Worm (Caenorhabditis elegans) whole organism, L2 larva: ENCODE data around the gene ell-1.

Source experiments
- C34F6.9 ChIP-seq: fragments of 150-350 bp; optimal IDR thresholded peaks from 2 replicates; lab custom pipeline; 2014; ENCODE audit warnings: missing biosample characterization, missing genetic modification characterization
- F13H6.1 ChIP-seq: sonication (generic microtip); optimal IDR thresholded peaks from 2 replicates; lab custom pipeline; 2016; ENCODE audit warnings: missing genetic modification characterization, missing compliant biosample characterization
- Y55F3AM.14 ChIP-seq: fragments of 200-800 bp; sonication (Bioruptor generic); optimal IDR thresholded peaks from 2 replicates; lab custom pipeline; 2018; ENCODE audit warnings: mild to moderate bottlenecking, missing genetic modification characterization, missing compliant biosample characterization
- ZK546.5 ChIP-seq: sonication (generic microtip); optimal IDR thresholded peaks from 2 replicates; lab custom pipeline; 2017; ENCODE audit warnings: missing biosample characterization, missing genetic modification characterization
- alr-1 ChIP-seq: fragments of 150-350 bp; optimal IDR thresholded peaks from 2 replicates; lab custom pipeline; 2014; ENCODE audit warnings: missing biosample characterization, missing genetic modification characterization
- aly-2 ChIP-seq: fragments of 150-350 bp; optimal IDR thresholded peaks from 2 replicates; lab custom pipeline; 2014; ENCODE audit warnings: missing biosample characterization, missing genetic modification characterization
- ama-1 ChIP-seq: fragments of 150-350 bp; optimal IDR thresholded peaks from 2 replicates; lab custom pipeline; 2018; ENCODE audit warnings: inconsistent platforms
- blmp-1 ChIP-seq: sonication (generic microtip); optimal IDR thresholded peaks from 2 replicates; lab custom pipeline; 2017; ENCODE audit warnings: missing genetic modification characterization, mild to moderate bottlenecking, missing compliant biosample characterization, antibody characterized with exemption, moderate library complexity; ENCODE audit not compliant: insufficient read depth
- ceh-16 ChIP-seq: fragments of 150-350 bp; optimal IDR thresholded peaks from 2 replicates; lab custom pipeline; 2014; ENCODE audit warnings: missing biosample characterization, missing genetic modification characterization
- ceh-82 ChIP-seq: fragments of 150-350 bp; optimal IDR thresholded peaks from 2 replicates; lab custom pipeline; 2014; ENCODE audit warnings: missing biosample characterization, missing genetic modification characterization
- crh-2 ChIP-seq: sonication (generic microtip); optimal IDR thresholded peaks from 2 replicates; lab custom pipeline; 2017; ENCODE audit warnings: missing biosample characterization, missing genetic modification characterization
- dmd-4 ChIP-seq: sonication (generic microtip); optimal IDR thresholded peaks from 2 replicates; lab custom pipeline; 2017; ENCODE audit warnings: missing biosample characterization, missing genetic modification characterization
- egl-27 ChIP-seq: sonication (generic microtip); optimal IDR thresholded peaks from 3 replicates; lab custom pipeline; 2017; ENCODE audit warnings: missing biosample characterization, missing genetic modification reagents, missing genetic modification characterization
- elt-1 ChIP-seq: fragments of 150-350 bp; optimal IDR thresholded peaks from 2 replicates; lab custom pipeline; 2014; ENCODE audit warnings: missing biosample characterization, missing genetic modification characterization
- elt-3 ChIP-seq: sonication (generic microtip); optimal IDR thresholded peaks from 2 replicates; lab custom pipeline; 2017; ENCODE audit warnings: missing biosample characterization, missing genetic modification characterization
- fos-1 ChIP-seq: fragments of 150-350 bp; optimal IDR thresholded peaks from 2 replicates; lab custom pipeline; 2014; ENCODE audit warnings: missing biosample characterization, missing genetic modification characterization
- gmeb-1 ChIP-seq: fragments of 150-350 bp; optimal IDR thresholded peaks from 2 replicates; lab custom pipeline; 2014; ENCODE audit warnings: missing biosample characterization, missing genetic modification characterization
- lin-11 ChIP-seq: fragments of 150-350 bp; sonication (generic microtip); optimal IDR thresholded peaks from 2 replicates; lab custom pipeline; 2014; ENCODE audit warnings: missing biosample characterization, missing genetic modification characterization, inconsistent platforms, mixed read lengths
- lin-13 ChIP-seq: fragments of 150-350 bp; optimal IDR thresholded peaks from 2 replicates; lab custom pipeline; 2014; ENCODE audit warnings: missing biosample characterization, missing genetic modification reagents, missing genetic modification characterization
- lin-39 ChIP-seq: fragments of 150-350 bp; optimal IDR thresholded peaks from 2 replicates; lab custom pipeline; 2014; ENCODE audit warnings: missing biosample characterization, missing genetic modification reagents, missing genetic modification characterization
- lsy-2 ChIP-seq, 2 experiments: fragments of 150-350 bp in 1 of 2; sonication (generic microtip) in 1 of 2; optimal IDR thresholded peaks; 2 replicates each; lab custom pipeline; 2014 to 2017; ENCODE audit warnings: missing biosample characterization in 2 of 2, missing genetic modification characterization in 2 of 2
- mab-5 ChIP-seq: fragments of 150-350 bp; optimal IDR thresholded peaks from 2 replicates; lab custom pipeline; 2014; ENCODE audit warnings: missing biosample characterization, missing genetic modification characterization
- mdl-1 ChIP-seq, 2 experiments: fragments of 150-350 bp in 1 of 2; sonication (generic microtip) in 1 of 2; optimal IDR thresholded peaks; 2 replicates each; lab custom pipeline; 2017; ENCODE audit warnings: missing biosample characterization in 2 of 2, missing genetic modification characterization in 2 of 2
- nhr-11 ChIP-seq: fragments of 150-350 bp; optimal IDR thresholded peaks from 2 replicates; lab custom pipeline; 2014; ENCODE audit warnings: missing biosample characterization, missing genetic modification characterization
- nhr-12 ChIP-seq: fragments of 150-350 bp; optimal IDR thresholded peaks from 2 replicates; lab custom pipeline; 2014; ENCODE audit warnings: missing biosample characterization, missing genetic modification characterization
- nhr-129 ChIP-seq: fragments of 150-350 bp; optimal IDR thresholded peaks from 2 replicates; lab custom pipeline; 2014; ENCODE audit warnings: missing biosample characterization, missing genetic modification characterization
- nhr-21 ChIP-seq: fragments of 150-350 bp; optimal IDR thresholded peaks from 2 replicates; lab custom pipeline; 2014; ENCODE audit warnings: missing biosample characterization, missing genetic modification characterization
- nhr-237 ChIP-seq: fragments of 150-350 bp; optimal IDR thresholded peaks from 2 replicates; lab custom pipeline; 2014; ENCODE audit warnings: missing biosample characterization, missing genetic modification characterization
- nhr-25 ChIP-seq: fragments of 150-350 bp; sonication (generic microtip); optimal IDR thresholded peaks from 3 replicates; lab custom pipeline; 2014; ENCODE audit warnings: missing biosample characterization, missing genetic modification characterization
- nhr-6 ChIP-seq: fragments of 150-350 bp; optimal IDR thresholded peaks from 2 replicates; lab custom pipeline; 2014; ENCODE audit warnings: missing biosample characterization, missing genetic modification characterization
- nhr-77 ChIP-seq: fragments of 150-350 bp; optimal IDR thresholded peaks from 2 replicates; lab custom pipeline; 2014; ENCODE audit warnings: missing biosample characterization, missing genetic modification characterization
- peb-1 ChIP-seq: fragments of 150-350 bp; optimal IDR thresholded peaks from 2 replicates; lab custom pipeline; 2014; ENCODE audit warnings: missing biosample characterization, missing genetic modification characterization
- sem-4 ChIP-seq: fragments of 150-350 bp; optimal IDR thresholded peaks from 2 replicates; lab custom pipeline; 2014; ENCODE audit warnings: missing biosample characterization, missing genetic modification reagents, missing genetic modification characterization
- skn-1 ChIP-seq: sonication (generic microtip); optimal IDR thresholded peaks from 2 replicates; lab custom pipeline; 2017; ENCODE audit warnings: missing biosample characterization, missing genetic modification characterization
- sma-3 ChIP-seq: sonication (generic microtip); optimal IDR thresholded peaks from 2 replicates; lab custom pipeline; 2016; ENCODE audit warnings: missing genetic modification reagents, missing genetic modification characterization, missing compliant biosample characterization
- sma-9 ChIP-seq, 2 experiments: fragments of 150-350 bp in 1 of 2; sonication (generic microtip) in 1 of 2; optimal IDR thresholded peaks; 2 replicates each; lab custom pipeline; 2014 to 2016; ENCODE audit warnings: missing genetic modification characterization in 2 of 2, mild to moderate bottlenecking in 1 of 2, missing biosample characterization in 1 of 2, missing compliant biosample characterization in 1 of 2, missing genetic modification reagents in 1 of 2, moderate library complexity in 1 of 2
- snpc-4 ChIP-seq: fragments of 150-350 bp; optimal IDR thresholded peaks from 2 replicates; lab custom pipeline; 2014; ENCODE audit warnings: missing biosample characterization, missing genetic modification characterization
- unc-39 ChIP-seq: fragments of 150-350 bp; optimal IDR thresholded peaks from 2 replicates; lab custom pipeline; 2014; ENCODE audit warnings: missing biosample characterization, missing genetic modification characterization
- unc-55 ChIP-seq: fragments of 150-350 bp; sonication (generic microtip); optimal IDR thresholded peaks from 3 replicates; lab custom pipeline; 2014; ENCODE audit warnings: missing biosample characterization, missing genetic modification reagents, missing genetic modification characterization
- zag-1 ChIP-seq: fragments of 150-350 bp; optimal IDR thresholded peaks from 2 replicates; lab custom pipeline; 2014; ENCODE audit warnings: missing biosample characterization, missing genetic modification characterization
- ztf-1 ChIP-seq: fragments of 200-800 bp; sonication (Bioruptor generic); conservative IDR thresholded peaks from 2 replicates; pipeline ENCODE4 v1.3.6; 2022; ENCODE audit warnings: missing genetic modification characterization, missing compliant biosample characterization
- ztf-11 ChIP-seq: sonication (generic microtip); optimal IDR thresholded peaks from 2 replicates; lab custom pipeline; 2017; ENCODE audit warnings: missing biosample characterization, missing genetic modification characterization
- ztf-4 ChIP-seq: fragments of 150-350 bp; optimal IDR thresholded peaks from 2 replicates; lab custom pipeline; 2014; ENCODE audit warnings: missing biosample characterization, missing genetic modification characterization

ell-1 gene

DNA sequence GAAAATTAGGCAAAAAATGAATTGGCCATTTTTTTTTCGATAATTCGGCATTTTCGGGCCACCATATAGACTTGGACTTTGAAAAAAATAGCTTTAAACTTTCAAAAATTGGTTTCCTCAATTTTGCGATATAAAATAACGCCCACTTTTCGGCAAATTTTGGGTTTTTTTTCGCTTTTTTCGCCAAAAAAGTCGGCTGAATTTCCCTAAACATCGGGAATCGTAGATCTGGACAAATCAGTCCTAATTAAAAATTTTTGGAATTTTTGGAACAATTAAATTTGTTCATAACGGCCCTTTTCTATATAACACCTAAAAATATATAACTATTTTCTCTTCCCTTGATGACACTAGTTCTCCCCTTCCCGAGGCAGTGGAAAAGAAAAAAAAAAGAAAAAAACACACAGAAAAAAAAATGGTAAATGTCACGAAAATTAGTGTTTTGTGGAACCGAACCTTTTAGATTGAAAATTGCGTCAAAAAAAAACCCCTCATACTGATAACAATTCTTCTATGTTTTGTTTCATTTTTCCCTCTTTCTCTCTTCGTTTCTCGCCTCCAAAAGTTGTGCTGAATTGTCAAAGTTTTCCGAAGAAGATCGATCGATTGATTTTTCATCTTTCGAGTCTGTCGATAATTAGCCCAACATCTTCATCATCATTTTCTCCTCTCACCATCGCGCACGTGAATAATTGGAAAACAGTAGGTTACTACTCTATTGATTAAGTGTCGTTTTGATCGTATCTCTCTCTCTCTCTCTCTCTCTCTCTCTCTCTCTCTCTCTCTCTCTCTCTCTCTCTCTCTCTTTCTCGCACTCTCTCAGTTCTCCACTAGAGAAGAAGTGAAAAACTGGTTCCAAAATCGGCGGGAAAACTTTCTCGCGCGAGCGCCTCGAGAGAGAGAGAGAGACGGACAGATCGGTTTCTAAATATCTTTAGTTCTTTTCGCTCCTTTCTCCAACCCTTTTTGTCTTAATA lies 6.4 kb downstream of the ell-1 start, which contains the start of gene Y24D9A.6 (continued):
- TF ChIP-seq crh-2 (tag; lab: Kevin White, UChicago) = peak; percentile 80
- peak; percentile 93 for TF ChIP-seq nhr-21 (tag; lab: Kevin White, UChicago)

DNA sequence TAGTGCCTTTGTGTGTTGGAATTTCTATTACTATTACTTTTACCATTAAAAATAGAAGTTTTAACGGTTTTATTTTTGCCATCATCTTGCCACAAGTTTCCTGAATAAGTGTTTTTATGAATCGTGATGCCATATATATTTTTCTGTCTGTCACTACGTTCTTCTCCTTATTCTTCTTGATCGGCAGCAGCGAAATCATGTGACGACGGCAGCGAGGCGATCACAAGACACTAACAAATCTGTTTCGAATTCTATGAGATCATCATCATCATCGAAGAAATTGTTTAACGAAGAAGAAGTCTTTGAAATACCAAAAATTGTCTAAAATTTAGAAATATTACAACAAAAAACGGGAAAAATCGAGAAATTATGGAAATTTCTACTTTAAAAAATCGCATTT lies 8.2 kb downstream of the ell-1 start:
- TF ChIP-seq unc-55 = no peak
- TF ChIP-seq ceh-16 = peak; percentile 83
- peak; percentile 77 for TF ChIP-seq nhr-21 (tag; lab: Kevin White, UChicago)
- TF ChIP-seq ama-1 (lab: Kevin White, UChicago) = no peak
- TF ChIP-seq alr-1 = no peak
- peak; percentile 84 for TF ChIP-seq sma-3 (GFP tag; lab: Kevin White, UChicago)
- peak; percentile 77 for TF ChIP-seq nhr-25 (tag; lab: Kevin White, UChicago)
- TF ChIP-seq lsy-2 (tag; optimal IDR thresholded peaks at IDR 0.05; lab: Kevin White, UChicago) = peak in 1 of 2 experiments; percentile 47
- no peak for TF ChIP-seq nhr-11
- no peak for TF ChIP-seq mdl-1 (tag; optimal IDR thresholded peaks at IDR 0.05; lab: Kevin White, UChicago)
- no peak for TF ChIP-seq snpc-4 (tag; lab: Kevin White, UChicago)
- no peak for TF ChIP-seq peb-1 (tag; lab: Kevin White, UChicago)
- no peak for TF ChIP-seq blmp-1 (tag; lab: Kevin White, UChicago)
- peak; percentile 71 for TF ChIP-seq nhr-129
- peak; percentile 39 for TF ChIP-seq gmeb-1
- peak; percentile 20 for TF ChIP-seq C34F6.9 (tag; lab: Kevin White, UChicago)
- peak; percentile 75 for TF ChIP-seq sma-9 (GFP tag; optimal IDR thresholded peaks at IDR 0.05; lab: Kevin White, UChicago)
- no peak for TF ChIP-seq sma-9 (tag; optimal IDR thresholded peaks at IDR 0.05; lab: Kevin White, UChicago)
- TF ChIP-seq nhr-12 (tag; lab: Kevin White, UChicago) = no peak
- peak; percentile 24 for TF ChIP-seq ztf-4 (tag; lab: Kevin White, UChicago)
- TF ChIP-seq ztf-11 (tag; lab: Kevin White, UChicago) = no peak
- TF ChIP-seq crh-2 (tag; lab: Kevin White, UChicago) = peak; percentile 23
- no peak for TF ChIP-seq nhr-77 (tag; lab: Kevin White, UChicago)
- peak; percentile 9 for TF ChIP-seq nhr-6 (tag; lab: Kevin White, UChicago)
- TF ChIP-seq elt-1 (tag; lab: Kevin White, UChicago) = no peak

ce11 chrIV:4403870-4404269 lies 9.7 kb downstream of the ell-1 start:
- TF ChIP-seq nhr-129 (peak; percentile 16), skn-1 (tag; lab: Kevin White, UChicago) (no peak), C34F6.9 (tag; lab: Kevin White, UChicago) (peak; percentile 36)

- TF ChIP-seq blmp-1 (tag; lab: Kevin White, UChicago) (no peak), zag-1 (no peak), ceh-16 (no peak), nhr-11 (no peak), unc-39 (tag; lab: Kevin White, UChicago) (no peak), dmd-4 (no peak), aly-2 (tag; lab: Kevin White, UChicago) (no peak), alr-1 (no peak), peb-1 (tag; lab: Kevin White, UChicago) (no peak), gmeb-1 (peak; percentile 17), elt-1 (tag; lab: Kevin White, UChicago) (no peak), egl-27 (no peak), mab-5 (tag; lab: Kevin White, UChicago) (no peak), nhr-6 (tag; lab: Kevin White, UChicago) (no peak), lin-11 (tag; lab: Kevin White, UChicago) (no peak), Y55F3AM.14 (GFP tag; lab: Kevin White, UChicago) (no peak), fos-1 (tag; lab: Kevin White, UChicago) (peak; percentile 48), nhr-129 (peak; percentile 74), elt-3 (no peak), lin-39 (tag; lab: Kevin White, UChicago) (no peak), sem-4 (tag; lab: Kevin White, UChicago) (no peak), ceh-82 (no peak), ztf-11 (tag; lab: Kevin White, UChicago) (no peak), unc-55 (no peak), ama-1 (lab: Kevin White, UChicago) (no peak), F13H6.1 (tag; lab: Kevin White, UChicago) (peak; percentile 13), nhr-237 (no peak), ztf-1 (GFP tag; lab: Robert Waterston, UW) (0 out of 2 replicates have a peak, but pooled peaks have one; percentile 67), nhr-77 (tag; lab: Kevin White, UChicago) (no peak), sma-3 (GFP tag; lab: Kevin White, UChicago) (no peak), skn-1 (tag; lab: Kevin White, UChicago) (no peak), lin-13 (GFP tag; lab: Kevin White, UChicago) (no peak), crh-2 (tag; lab: Kevin White, UChicago) (peak; percentile 55), ZK546.5 (tag; lab: Kevin White, UChicago) (no peak)
Measured at ce11 chrIV:4405126-4405525, 10.9 kb downstream of the ell-1 start, which contains the start of gene Y24D9A.7. Y24D9A.7 (minus strand) TSS chrIV:4405171.
